Fruit fly (Drosophila melanogaster) whole organism, pupa: ENCODE measurements around the gene CG17217.

Experiments used
- CG10348 ChIP-seq: fragments of 200-800 bp; sonication (Bioruptor generic); IDR thresholded peaks from 2 replicates; pipeline ENCODE4 v1.3.6; 2022; ENCODE audit warnings: missing biosample characterization, missing genetic modification characterization
- CG12605 ChIP-seq: fragments of 200-800 bp; sonication (Bioruptor generic); IDR thresholded peaks from 2 replicates; pipeline ENCODE4 v1.3.6; 2022; ENCODE audit warnings: missing biosample characterization, missing genetic modification characterization
- CG14655 ChIP-seq: fragments of 200-800 bp; sonication (Bioruptor generic); optimal IDR thresholded peaks from 3 replicates; lab custom pipeline; 2017; ENCODE audit warnings: mild to moderate bottlenecking, missing biosample characterization, missing genetic modification reagents, missing genetic modification characterization
- CG8159 ChIP-seq: fragments of 200-800 bp; sonication (Bioruptor generic); optimal IDR thresholded peaks from 3 replicates; lab custom pipeline; 2018; ENCODE audit warnings: missing biosample characterization, mild to moderate bottlenecking, missing genetic modification characterization, moderate library complexity
- EcR ChIP-seq: fragments of 200-800 bp; sonication (Bioruptor generic); optimal IDR thresholded peaks from 3 replicates; lab custom pipeline; 2019; ENCODE audit warnings: missing biosample characterization, missing genetic modification characterization, mild to moderate bottlenecking, moderate library complexity, missing genetic modification reagents
- Ets98B ChIP-seq: fragments of 200-800 bp; sonication (Bioruptor generic); IDR thresholded peaks from 2 replicates; pipeline ENCODE4 v1.3.6; 2022; ENCODE audit warnings: missing biosample characterization, missing genetic modification characterization
- Pif1A ChIP-seq: fragments of 200-800 bp; sonication (Bioruptor generic); optimal IDR thresholded peaks from 3 replicates; lab custom pipeline; 2016; ENCODE audit warnings: missing biosample characterization, missing genetic modification characterization
- rn ChIP-seq: fragments of 200-800 bp; sonication (Bioruptor generic); IDR thresholded peaks from 2 replicates; pipeline ENCODE4 v1.3.6; 2022; ENCODE audit warnings: missing biosample characterization, missing genetic modification characterization

- TF ChIP-seq CG8159 (tag; lab: Kevin White, UChicago) (no peak), Ets98B (no peak), EcR (GFP tag; lab: Kevin White, UChicago) (no peak), rn (GFP tag; lab: Robert Waterston, UW) (no peak), CG12605 (no peak), CG14655 (GFP tag; lab: Kevin White, UChicago) (no peak), CG10348 (GFP tag; lab: Robert Waterston, UW) (no peak), Pif1A (GFP tag; lab: Kevin White, UChicago) (no peak)
Observed at dm6 chr2L:12134125-12134378, 36.3 kb upstream of the CG17217 start.
